Worm (Caenorhabditis elegans) whole organism, young adult: ENCODE measurements around the gene rbg-1.
A peak's percentile ranks its signal among the peaks of the same experiment; 100 is the strongest.

Source experiments
- B0261.1 ChIP-seq: sonication (generic microtip); optimal IDR thresholded peaks from 2 replicates; lab custom pipeline; 2016; ENCODE audit warnings: mild to moderate bottlenecking, missing genetic modification characterization, moderate library complexity, missing compliant biosample characterization
- aptf-2 ChIP-seq: fragments of 200-800 bp; sonication (Bioruptor generic); conservative IDR thresholded peaks from 2 replicates; pipeline ENCODE4 v1.3.6; 2022; ENCODE audit warnings: missing genetic modification reagents, missing genetic modification characterization, missing compliant biosample characterization
- pha-4 ChIP-seq: fragments of 150-350 bp; sonication (generic microtip); optimal IDR thresholded peaks from 2 replicates; lab custom pipeline; 2014; ENCODE audit warnings: missing biosample characterization, missing genetic modification reagents, missing genetic modification characterization
- sea-2 ChIP-seq: fragments of 200-800 bp; sonication (Bioruptor generic); IDR thresholded peaks from 2 replicates; pipeline ENCODE4 v1.3.6; 2022; ENCODE audit warnings: missing genetic modification characterization, missing compliant biosample characterization
- zim-3 ChIP-seq: sonication (generic microtip); optimal IDR thresholded peaks from 2 replicates; lab custom pipeline; 2017; ENCODE audit warnings: mild to moderate bottlenecking, missing genetic modification characterization, moderate library complexity, missing compliant biosample characterization
- ztf-25 ChIP-seq: fragments of 200-800 bp; sonication (Bioruptor generic); IDR thresholded peaks from 2 replicates; pipeline ENCODE4 v1.3.6; 2022; ENCODE audit warnings: missing genetic modification reagents, missing genetic modification characterization, missing compliant biosample characterization

- TF ChIP-seq ztf-25 (no peak), pha-4 (tag; lab: Kevin White, UChicago) (no peak), sea-2 (GFP tag; lab: Robert Waterston, UW) (no peak), B0261.1 (tag; lab: Kevin White, UChicago) (no peak), aptf-2 (peak; percentile 66; the same call in 1 of the 2 replicates), zim-3 (tag; lab: Kevin White, UChicago) (no peak)
These were observed 19.1 kb upstream of the rbg-1 start, which contains the start of gene rgs-11 for ce11 chrX:14964253-14964652.
